Fruit fly (Drosophila melanogaster) whole organism, wandering third instar larva: ENCODE results near the gene Oatp26F.

Experiments used
- CG9705 ChIP-seq: fragments of 200-800 bp; sonication (Bioruptor generic); optimal IDR thresholded peaks from 2 replicates; lab custom pipeline; 2018; ENCODE audit warnings: missing biosample characterization, mild to moderate bottlenecking, missing genetic modification characterization
- CrebA ChIP-seq: fragments of 200-800 bp; sonication (Bioruptor generic); optimal IDR thresholded peaks from 2 replicates; lab custom pipeline; 2016; ENCODE audit warnings: missing biosample characterization, mild to moderate bottlenecking, missing genetic modification characterization, borderline replicate concordance
- Dfd ChIP-seq: fragments of >200 bp; optimal IDR thresholded peaks from 2 replicates; lab custom pipeline; 2017; ENCODE audit warnings: missing biosample characterization, missing genetic modification characterization
- Dif ChIP-seq: fragments of 200-275, 200-300 bp; sonication (Bioruptor generic); optimal IDR thresholded peaks from 2 replicates; lab custom pipeline; 2018; ENCODE audit warnings: missing biosample characterization, missing genetic modification characterization; ENCODE audit not compliant: partially characterized antibody
- HLH106 ChIP-seq: fragments of 200-800 bp; optimal IDR thresholded peaks from 3 replicates; lab custom pipeline; 2019; ENCODE audit warnings: missing biosample characterization, mild to moderate bottlenecking, missing genetic modification characterization, moderate library complexity
- Hnf4 ChIP-seq: fragments of 200-800 bp; sonication (Bioruptor generic); optimal IDR thresholded peaks from 2 replicates; lab custom pipeline; 2016; ENCODE audit warnings: missing biosample characterization, mild to moderate bottlenecking, missing genetic modification characterization
- Hr83 ChIP-seq: fragments of 200-300 bp; sonication (Bioruptor generic); optimal IDR thresholded peaks from 2 replicates; lab custom pipeline; 2016; ENCODE audit warnings: missing biosample characterization, mild to moderate bottlenecking, missing genetic modification characterization, moderate library complexity; ENCODE audit not compliant: poor library complexity, severe bottlenecking
- Mio ChIP-seq: sonication (Bioruptor generic); optimal IDR thresholded peaks from 2 replicates; lab custom pipeline; 2016; ENCODE audit warnings: missing biosample characterization, missing genetic modification characterization
- Myc ChIP-seq: fragments of >200 bp; optimal IDR thresholded peaks from 2 replicates; lab custom pipeline; 2017
- N ChIP-seq: fragments of >200 bp; optimal IDR thresholded peaks from 2 replicates; lab custom pipeline; 2018; ENCODE audit warnings: missing biosample characterization, missing external identifiers, missing genetic modification characterization
- OdsH ChIP-seq: fragments of 200-800 bp; sonication (Bioruptor generic); optimal IDR thresholded peaks from 2 replicates; lab custom pipeline; 2016; ENCODE audit warnings: missing biosample characterization, mild to moderate bottlenecking, missing genetic modification characterization
- Rel ChIP-seq, 2 experiments: fragments of 200-800 bp; sonication (Bioruptor generic) in 1 of 2; optimal IDR thresholded peaks; 2 replicates in 1 of 2; 3 replicates in 1 of 2; lab custom pipeline; 2016 to 2019; ENCODE audit warnings: mild to moderate bottlenecking in 2 of 2, missing biosample characterization in 2 of 2, missing genetic modification characterization in 2 of 2, moderate library complexity in 1 of 2
- Sp1 ChIP-seq: fragments of 200-800 bp; sonication (Bioruptor generic); optimal IDR thresholded peaks from 3 replicates; lab custom pipeline; 2019; ENCODE audit warnings: missing biosample characterization, mild to moderate bottlenecking, missing genetic modification characterization, moderate library complexity
- Vsx2 ChIP-seq: fragments of 200-300, 225-300 bp; sonication (Bioruptor generic); optimal IDR thresholded peaks from 2 replicates; lab custom pipeline; 2018; ENCODE audit warnings: missing biosample characterization, missing genetic modification characterization; ENCODE audit not compliant: partially characterized antibody
- br ChIP-seq: fragments of 200-800 bp; sonication (Bioruptor generic); optimal IDR thresholded peaks from 2 replicates; lab custom pipeline; 2016; ENCODE audit warnings: missing biosample characterization, missing genetic modification characterization
- brk ChIP-seq: fragments of 200-800 bp; sonication (Bioruptor generic); optimal IDR thresholded peaks from 2 replicates; lab custom pipeline; 2016; ENCODE audit warnings: missing biosample characterization, mild to moderate bottlenecking, missing genetic modification characterization
- dl ChIP-seq, 2 experiments: fragments of 175-275, 200-275 bp in 1 of 2; fragments of 200-275 bp in 1 of 2; sonication (Bioruptor generic); optimal IDR thresholded peaks; lab custom pipeline; 2018; ENCODE audit warnings: mild to moderate bottlenecking in 2 of 2, missing biosample characterization in 2 of 2, missing genetic modification characterization in 2 of 2, moderate library complexity in 2 of 2; ENCODE audit not compliant: partially characterized antibody in 2 of 2, insufficient read depth in 1 of 2
- dmrt93B ChIP-seq: fragments of 200-800 bp; sonication (Bioruptor generic); optimal IDR thresholded peaks from 2 replicates; lab custom pipeline; 2018; ENCODE audit warnings: missing biosample characterization, mild to moderate bottlenecking, missing genetic modification characterization
- dsf ChIP-seq: sonication (Bioruptor generic); optimal IDR thresholded peaks from 2 replicates; lab custom pipeline; 2016; ENCODE audit warnings: missing biosample characterization, missing genetic modification characterization, borderline replicate concordance
- ey ChIP-seq: fragments of 200-800 bp; sonication (Bioruptor generic); optimal IDR thresholded peaks from 2 replicates; lab custom pipeline; 2016; ENCODE audit warnings: missing biosample characterization, missing genetic modification characterization
- foxo ChIP-seq, 2 experiments: fragments of 200-800 bp; sonication (Bioruptor generic); optimal IDR thresholded peaks; 2 replicates in 1 of 2; 3 replicates in 1 of 2; lab custom pipeline; 2016 to 2017; ENCODE audit warnings: missing biosample characterization in 2 of 2, missing genetic modification characterization in 2 of 2
- fru ChIP-seq: fragments of 200-800 bp; sonication (Bioruptor generic); optimal IDR thresholded peaks from 3 replicates; lab custom pipeline; 2016; ENCODE audit warnings: missing biosample characterization, mild to moderate bottlenecking, missing genetic modification characterization
- h ChIP-seq: fragments of 200-800 bp; sonication (Bioruptor generic); optimal IDR thresholded peaks from 3 replicates; lab custom pipeline; 2016; ENCODE audit warnings: missing biosample characterization, mild to moderate bottlenecking, missing genetic modification characterization
- jim ChIP-seq: fragments of 175-275, 200-325 bp; sonication (Bioruptor generic); optimal IDR thresholded peaks from 2 replicates; lab custom pipeline; 2016; ENCODE audit warnings: missing biosample characterization, mild to moderate bottlenecking, missing genetic modification characterization
- lola ChIP-seq: fragments of >200 bp; optimal IDR thresholded peaks from 2 replicates; lab custom pipeline; 2017; ENCODE audit warnings: missing biosample characterization, missing genetic modification characterization
- psq ChIP-seq: fragments of 200-800 bp; sonication (Bioruptor generic); optimal IDR thresholded peaks from 3 replicates; lab custom pipeline; 2017; ENCODE audit warnings: missing biosample characterization, mild to moderate bottlenecking, missing genetic modification characterization, moderate library complexity
- rgr ChIP-seq: fragments of 200-800 bp; sonication (Bioruptor generic); optimal IDR thresholded peaks from 3 replicates; lab custom pipeline; 2016; ENCODE audit warnings: missing biosample characterization, mild to moderate bottlenecking, missing genetic modification characterization
- sv ChIP-seq: fragments of 200-800 bp; sonication (Bioruptor generic); optimal IDR thresholded peaks from 3 replicates; lab custom pipeline; 2016; ENCODE audit warnings: missing biosample characterization, missing genetic modification characterization
- tai ChIP-seq: sonication (Bioruptor generic); optimal IDR thresholded peaks from 2 replicates; lab custom pipeline; 2016; ENCODE audit warnings: missing biosample characterization, missing genetic modification characterization
- usp ChIP-seq: fragments of >200 bp; optimal IDR thresholded peaks from 2 replicates; lab custom pipeline; 2017; ENCODE audit warnings: missing biosample characterization, missing genetic modification characterization

Oatp26F gene

dm6 chr2L:6673211-6674012 is 41.2 kb upstream of the Oatp26F start, which contains the start of gene Spn27A (continued):
- TF ChIP-seq Hnf4 (GFP tag; lab: Kevin White, UChicago) (peak; percentile 62), Myc (lab: Kevin White, UChicago) (no peak), dl (GFP tag; optimal IDR thresholded peaks at IDR 0.05; lab: Kevin White, UChicago; ENCODE audit: insufficient read depth in 1 of 2, partially characterized antibody in 2 of 2) (peak; percentile 7 to 37)

- no peak for TF ChIP-seq Mio (GFP tag; lab: Kevin White, UChicago)
- no peak for TF ChIP-seq N (GFP tag; lab: Kevin White, UChicago)
- no peak for TF ChIP-seq Hr83 (GFP tag; lab: Kevin White, UChicago)
- TF ChIP-seq tai (GFP tag; lab: Kevin White, UChicago) = no peak
- no peak for TF ChIP-seq dmrt93B (GFP tag; lab: Kevin White, UChicago)
- no peak for TF ChIP-seq br (GFP tag; lab: Kevin White, UChicago)
- TF ChIP-seq rgr (GFP tag; lab: Kevin White, UChicago) = no peak
- no peak for TF ChIP-seq Vsx2 (GFP tag; lab: Kevin White, UChicago)
- no peak for TF ChIP-seq usp
- TF ChIP-seq lola (GFP tag; lab: Kevin White, UChicago) = no peak
- TF ChIP-seq brk (GFP tag; lab: Kevin White, UChicago) = no peak
- no peak for TF ChIP-seq fru (GFP tag; lab: Kevin White, UChicago)
- no peak for TF ChIP-seq CG9705 (GFP tag; lab: Kevin White, UChicago)
- TF ChIP-seq dsf (GFP tag; lab: Kevin White, UChicago) = no peak
- TF ChIP-seq Hnf4 (GFP tag; lab: Kevin White, UChicago) = no peak
- TF ChIP-seq dl (GFP tag; optimal IDR thresholded peaks at IDR 0.05; lab: Kevin White, UChicago; ENCODE audit: insufficient read depth in 1 of 2, partially characterized antibody in 2 of 2) = no peak
- TF ChIP-seq jim (GFP tag; lab: Kevin White, UChicago) = no peak
These were observed 39.2 kb upstream of the Oatp26F start for dm6 chr2L:6671409-6671808.

- TF ChIP-seq Myc (lab: Kevin White, UChicago) = peak; percentile 53
- TF ChIP-seq usp = no peak
- TF ChIP-seq br (GFP tag; lab: Kevin White, UChicago) = peak; percentile 18
- TF ChIP-seq CG9705 (GFP tag; lab: Kevin White, UChicago) = peak; percentile 4
- TF ChIP-seq Sp1 (GFP tag; lab: Kevin White, UChicago) = peak; percentile 27
- no peak for TF ChIP-seq CrebA (GFP tag; lab: Kevin White, UChicago)
- peak; percentile 52 for TF ChIP-seq OdsH (GFP tag; lab: Kevin White, UChicago)
- no peak for TF ChIP-seq sv (GFP tag; lab: Kevin White, UChicago)
- TF ChIP-seq fru (GFP tag; lab: Kevin White, UChicago) = peak; percentile 58
- peak; percentile 51 for TF ChIP-seq HLH106 (tag; lab: Kevin White, UChicago)
- peak; percentile 64 for TF ChIP-seq h (GFP tag; lab: Kevin White, UChicago)
- no peak for TF ChIP-seq Dfd (GFP tag; lab: Kevin White, UChicago)
- TF ChIP-seq psq = peak; percentile 36
- TF ChIP-seq rgr (GFP tag; lab: Kevin White, UChicago) = peak; percentile 35
- no peak for TF ChIP-seq Vsx2 (GFP tag; lab: Kevin White, UChicago)
- TF ChIP-seq Hr83 (GFP tag; lab: Kevin White, UChicago) = peak; percentile 55
- peak; percentile 29 for TF ChIP-seq ey (GFP tag; lab: Kevin White, UChicago)
- TF ChIP-seq Dif (GFP tag; lab: Kevin White, UChicago) = peak; percentile 70
- peak in 1 of 2 experiments; percentile 56 for TF ChIP-seq foxo (GFP tag; optimal IDR thresholded peaks at IDR 0.05; lab: Kevin White, UChicago)
- no peak for TF ChIP-seq Rel (GFP tag; optimal IDR thresholded peaks at IDR 0.05; lab: Kevin White, UChicago)
- TF ChIP-seq Rel (tag; optimal IDR thresholded peaks at IDR 0.05; lab: Kevin White, UChicago) = peak; percentile 29
- TF ChIP-seq, all 38 proteins: peak for 15
These were observed 35.6 kb upstream of the Oatp26F start, which contains the start of gene Galt for dm6 chr2L:6667719-6668325. Gene Galt, minus strand, starts transcription at chr2L:6668033.
